Worm (Caenorhabditis elegans): ENCODE measurements around the gene C50B6.1.

DNA sequence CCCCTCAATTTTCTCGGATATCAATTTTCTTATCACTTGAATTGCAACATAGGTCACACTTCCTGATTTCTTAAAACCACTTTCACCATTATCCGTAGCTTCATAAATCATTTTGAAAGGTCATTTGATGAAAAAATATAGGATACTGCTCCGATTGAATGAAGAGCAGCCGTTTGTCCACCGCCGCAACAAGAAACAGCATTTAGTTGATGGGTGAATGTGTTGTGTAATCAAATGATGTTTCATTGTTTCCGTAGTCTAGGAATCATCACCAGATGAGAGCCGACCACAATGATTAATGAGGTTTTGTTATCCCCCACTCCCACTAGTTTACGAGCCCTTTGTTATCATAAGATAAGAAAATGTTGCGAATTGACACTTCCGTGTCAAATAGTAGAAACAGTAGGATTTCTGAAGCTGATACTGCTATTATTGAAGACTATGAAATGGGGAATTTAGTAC, 37.2 kb downstream of the C50B6.1 start, which contains the start of gene twk-43:
- no peak for TF ChIP-seq W03F9.2 (tag; optimal IDR thresholded peaks at IDR 0.05)
- TF ChIP-seq dao-5 (tag; optimal IDR thresholded peaks at IDR 0.05), result no peak
